Worm (Caenorhabditis elegans): ENCODE measurements around the gene ocr-4.

Gene ocr-4

DNA sequence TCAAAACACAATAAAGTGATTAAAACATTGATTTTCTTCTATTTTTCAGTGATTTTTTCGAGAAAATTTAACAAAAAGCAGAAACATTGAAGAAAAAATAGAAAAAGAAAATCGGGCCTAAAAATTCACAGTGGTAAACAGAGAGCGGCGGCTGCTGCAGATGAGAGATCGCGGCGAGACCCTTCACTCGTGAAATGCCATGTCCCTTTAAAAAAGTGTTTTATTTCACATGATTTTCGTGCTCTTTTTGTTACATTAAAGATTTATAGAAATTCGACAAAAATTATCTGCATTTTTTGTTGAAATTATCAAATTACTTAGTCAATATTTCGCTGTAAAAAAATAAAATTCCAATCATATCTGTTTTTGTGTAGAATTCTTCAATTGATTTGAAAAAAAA, 18.6 kb downstream of the ocr-4 start:
- TF ChIP-seq nhr-84 (tag; optimal IDR thresholded peaks at IDR 0.05) (no peak), nhr-77 (tag; optimal IDR thresholded peaks at IDR 0.05) (no peak), hlh-4 (tag; optimal IDR thresholded peaks at IDR 0.05) (no peak), fkh-10 (GFP tag; optimal IDR thresholded peaks at IDR 0.05) (no peak), hpl-2 (GFP tag; optimal IDR thresholded peaks at IDR 0.05) (no peak), aha-1 (tag; optimal IDR thresholded peaks at IDR 0.05) (no peak), sox-4 (tag; optimal IDR thresholded peaks at IDR 0.05) (no peak), xbp-1 (tag; optimal IDR thresholded peaks at IDR 0.05) (peak; percentile 32), elt-2 (tag; optimal IDR thresholded peaks at IDR 0.05) (no peak), elt-3 (tag; optimal IDR thresholded peaks at IDR 0.05) (peak in 1 of 6 experiments; percentile 68), pqm-1 (tag; optimal IDR thresholded peaks at IDR 0.05) (no peak), nhr-47 (tag; optimal IDR thresholded peaks at IDR 0.05) (peak; percentile 63), nhr-90 (tag; optimal IDR thresholded peaks at IDR 0.05; ENCODE audit: poor library complexity) (peak; percentile 41), C04F5.9 (tag; optimal IDR thresholded peaks at IDR 0.05) (no peak), ceh-88 (GFP tag; IDR thresholded peaks at IDR 0.05) (no peak), efl-3 (GFP tag; optimal IDR thresholded peaks at IDR 0.05) (no peak), sup-37 (GFP tag; optimal IDR thresholded peaks at IDR 0.05) (no peak), fos-1 (tag; optimal IDR thresholded peaks at IDR 0.05) (no peak), ets-5 (GFP tag; IDR thresholded peaks at IDR 0.05) (no peak), pag-3 (tag; optimal IDR thresholded peaks at IDR 0.05; ENCODE audit: borderline replicate concordance, insufficient read depth) (no peak), dpl-1 (GFP tag; optimal IDR thresholded peaks at IDR 0.05) (peak; percentile 46 to 65 (median 60)), ceh-63 (GFP tag; optimal IDR thresholded peaks at IDR 0.05) (no peak), dsc-1 (tag; optimal IDR thresholded peaks at IDR 0.05) (peak; percentile 37), zag-1 (tag; optimal IDR thresholded peaks at IDR 0.05) (no peak), rnt-1 (tag; optimal IDR thresholded peaks at IDR 0.05) (peak; percentile 54), lin-39 (tag; optimal IDR thresholded peaks at IDR 0.05) (peak; percentile 37), unc-62 (GFP tag; optimal IDR thresholded peaks at IDR 0.05) (no peak), nhr-19 (GFP tag; conservative IDR thresholded peaks at IDR 0.05) (peak; percentile 40; the same call in 1 of the 2 replicates), F16B12.6 (tag; optimal IDR thresholded peaks at IDR 0.05) (peak; percentile 25), fkh-4 (tag; optimal IDR thresholded peaks at IDR 0.05; ENCODE audit: borderline replicate concordance) (no peak), C34B4.2 (tag; optimal IDR thresholded peaks at IDR 0.05) (no peak), zip-4 (GFP tag; optimal IDR thresholded peaks at IDR 0.05) (no peak), alr-1 (tag; optimal IDR thresholded peaks at IDR 0.05; ENCODE audit: borderline replicate concordance) (no peak), nhr-28 (tag; optimal IDR thresholded peaks at IDR 0.05) (no peak), nhr-85 (tag) (peak; percentile 80), lin-15B (tag; optimal IDR thresholded peaks at IDR 0.05) (peak; percentile 7), ceh-90 (tag; optimal IDR thresholded peaks at IDR 0.05) (no peak), mdl-1 (tag; optimal IDR thresholded peaks at IDR 0.05) (peak in 1 of 2 experiments; percentile 23), tbx-2 (tag; optimal IDR thresholded peaks at IDR 0.05) (peak; percentile 45), lir-3 (tag; optimal IDR thresholded peaks at IDR 0.05; ENCODE audit: poor library complexity) (no peak), nhr-71 (tag; optimal IDR thresholded peaks at IDR 0.05) (peak; percentile 78), pax-3 (tag; optimal IDR thresholded peaks at IDR 0.05) (no peak), lsy-2 (tag; optimal IDR thresholded peaks at IDR 0.05) (peak; percentile 61 to 86), unc-30 (tag; optimal IDR thresholded peaks at IDR 0.05) (no peak), ceh-8 (GFP tag; optimal IDR thresholded peaks at IDR 0.05) (no peak), tlp-1 (tag; optimal IDR thresholded peaks at IDR 0.05) (no peak), egl-13 (tag; optimal IDR thresholded peaks at IDR 0.05) (no peak), nhr-12 (tag; optimal IDR thresholded peaks at IDR 0.05) (no peak), mab-9 (GFP tag; IDR thresholded peaks at IDR 0.05) (no peak), egl-27 (tag; optimal IDR thresholded peaks at IDR 0.05) (no peak), irx-1 (tag; optimal IDR thresholded peaks at IDR 0.05) (peak; percentile 22), fkh-8 (tag; optimal IDR thresholded peaks at IDR 0.05) (peak; percentile 38), skn-1 (tag; optimal IDR thresholded peaks at IDR 0.05) (peak; percentile 34)
